Worm (Caenorhabditis elegans) whole organism, L4 larva: ENCODE results near the gene mdl-1.
A peak's percentile ranks its signal among the peaks of the same experiment; 100 is the strongest.

Experiments
- F44E2.7 ChIP-seq: fragments of 200-800 bp; sonication (Bioruptor generic); IDR thresholded peaks from 2 replicates; pipeline ENCODE4 v2.1.2; 2022; ENCODE audit warnings: missing genetic modification characterization, missing compliant biosample characterization
- T20F7.1 ChIP-seq: fragments of 200-800 bp; sonication (Bioruptor generic); optimal IDR thresholded peaks from 2 replicates; lab custom pipeline; 2018; ENCODE audit warnings: mild to moderate bottlenecking, missing genetic modification characterization, missing compliant biosample characterization
- Y105C5A.15 ChIP-seq: fragments of 200-800 bp; sonication (Bioruptor generic); IDR thresholded peaks from 2 replicates; pipeline ENCODE4 v1.3.6; 2022; ENCODE audit warnings: missing genetic modification characterization, missing compliant biosample characterization
- Y75B8A.6 ChIP-seq: fragments of 200-800 bp; sonication (Bioruptor generic); IDR thresholded peaks from 2 replicates; pipeline ENCODE4 v1.3.6; 2022; ENCODE audit warnings: missing genetic modification reagents, missing genetic modification characterization, missing compliant biosample characterization
- aha-1 ChIP-seq: fragments of 150-350 bp; peaks from one replicate; lab custom pipeline; 2014; ENCODE audit warnings: missing biosample characterization, missing genetic modification characterization
- ama-1 ChIP-seq: fragments of 150-350 bp; optimal IDR thresholded peaks from 2 replicates; lab custom pipeline; 2014; ENCODE audit warnings: inconsistent platforms, mixed read lengths
- ceh-44 ChIP-seq: fragments of 200-800 bp; sonication (Bioruptor generic); IDR thresholded peaks from 2 replicates; pipeline ENCODE4 v1.3.6; 2022; ENCODE audit warnings: missing genetic modification reagents, missing genetic modification characterization, missing compliant biosample characterization
- ces-1 ChIP-seq: fragments of 150-350 bp; sonication (generic microtip); optimal IDR thresholded peaks from 4 replicates; lab custom pipeline; 2014; ENCODE audit warnings: missing biosample characterization, missing genetic modification reagents, missing genetic modification characterization
- cey-2 ChIP-seq: sonication (generic microtip); optimal IDR thresholded peaks from 3 replicates; lab custom pipeline; 2017; ENCODE audit warnings: missing genetic modification characterization, mild to moderate bottlenecking, missing compliant biosample characterization, antibody characterized with exemption, borderline replicate concordance; ENCODE audit not compliant: insufficient read depth
- ctbp-1 ChIP-seq: fragments of 200-800 bp; sonication (Bioruptor generic); IDR thresholded peaks from 2 replicates; pipeline ENCODE4 v1.3.6; 2022; ENCODE audit warnings: missing genetic modification reagents, missing genetic modification characterization, missing compliant biosample characterization
- daf-12 ChIP-seq: fragments of 150-350 bp; optimal IDR thresholded peaks from 2 replicates; lab custom pipeline; 2014; ENCODE audit warnings: missing biosample characterization, missing genetic modification reagents, missing genetic modification characterization
- daf-8 ChIP-seq: fragments of 200-800 bp; sonication (Bioruptor generic); IDR thresholded peaks from 2 replicates; pipeline ENCODE4 v1.3.6; 2022; ENCODE audit warnings: missing genetic modification characterization, missing compliant biosample characterization
- dmd-9 ChIP-seq: fragments of 200-800 bp; sonication (Bioruptor generic); IDR thresholded peaks from 2 replicates; pipeline ENCODE4 v1.3.6; 2022; ENCODE audit warnings: missing genetic modification reagents, missing genetic modification characterization, missing compliant biosample characterization
- dve-1 ChIP-seq: sonication (generic microtip); optimal IDR thresholded peaks from 2 replicates; lab custom pipeline; 2017; ENCODE audit warnings: antibody characterized with exemption, mild to moderate bottlenecking, missing genetic modification characterization, missing compliant biosample characterization; ENCODE audit not compliant: insufficient read depth
- egl-43 ChIP-seq: fragments of 200-800 bp; sonication (Bioruptor generic); IDR thresholded peaks from 2 replicates; pipeline ENCODE4 v1.3.6; 2022; ENCODE audit warnings: missing genetic modification reagents, missing genetic modification characterization, missing compliant biosample characterization
- fkh-10 ChIP-seq: fragments of 150-350 bp; optimal IDR thresholded peaks from 2 replicates; lab custom pipeline; 2014; ENCODE audit warnings: missing biosample characterization, missing genetic modification reagents, missing genetic modification characterization
- hlh-11 ChIP-seq: fragments of 200-800 bp; sonication (Bioruptor generic); optimal IDR thresholded peaks from 2 replicates; lab custom pipeline; 2018; ENCODE audit warnings: mild to moderate bottlenecking, missing genetic modification characterization, missing compliant biosample characterization
- hmg-1.1 ChIP-seq: fragments of 200-800 bp; sonication (Bioruptor generic); IDR thresholded peaks from 2 replicates; pipeline ENCODE4 v1.3.6; 2022; ENCODE audit warnings: missing genetic modification reagents, missing genetic modification characterization, missing compliant biosample characterization
- lim-7 ChIP-seq: fragments of 200-800 bp; sonication (Bioruptor generic); IDR thresholded peaks from 2 replicates; pipeline ENCODE4 v1.3.6; 2022; ENCODE audit warnings: missing genetic modification characterization, missing compliant biosample characterization
- lin-13 ChIP-seq: fragments of 150-350 bp; optimal IDR thresholded peaks from 2 replicates; lab custom pipeline; 2014; ENCODE audit warnings: missing biosample characterization, missing genetic modification reagents, missing genetic modification characterization
- lin-15B ChIP-seq: fragments of 150-350 bp; sonication (generic microtip); optimal IDR thresholded peaks from 3 replicates; lab custom pipeline; 2014; ENCODE audit warnings: missing biosample characterization, missing genetic modification characterization
- lin-38 ChIP-seq: fragments of 200-800 bp; sonication (Bioruptor generic); IDR thresholded peaks from 2 replicates; pipeline ENCODE4 v1.3.6; 2022; ENCODE audit warnings: missing genetic modification reagents, missing genetic modification characterization, missing compliant biosample characterization
- lin-39 ChIP-seq: fragments of 150-350 bp; optimal IDR thresholded peaks from 2 replicates; lab custom pipeline; 2014; ENCODE audit warnings: missing biosample characterization, missing genetic modification reagents, missing genetic modification characterization
- lir-3 ChIP-seq: sonication (generic microtip); optimal IDR thresholded peaks from 2 replicates; lab custom pipeline; 2016; ENCODE audit warnings: mild to moderate bottlenecking, missing genetic modification characterization, missing compliant biosample characterization
- nhr-11 ChIP-seq: fragments of 150-350 bp; optimal IDR thresholded peaks from 2 replicates; lab custom pipeline; 2014; ENCODE audit warnings: missing biosample characterization, missing genetic modification characterization
- nhr-237 ChIP-seq: sonication (generic microtip); optimal IDR thresholded peaks from 2 replicates; lab custom pipeline; 2017; ENCODE audit warnings: missing biosample characterization, missing genetic modification characterization
- nhr-28 ChIP-seq: fragments of 150-350 bp; optimal IDR thresholded peaks from 2 replicates; lab custom pipeline; 2014; ENCODE audit warnings: missing biosample characterization, missing genetic modification characterization
- nhr-77 ChIP-seq: fragments of 150-350 bp; optimal IDR thresholded peaks from 2 replicates; lab custom pipeline; 2014; ENCODE audit warnings: missing biosample characterization, missing genetic modification characterization
- set-16 ChIP-seq: fragments of 200-800 bp; sonication (Bioruptor generic); IDR thresholded peaks from 2 replicates; pipeline ENCODE4 v1.3.6; 2022; ENCODE audit warnings: missing genetic modification reagents, missing genetic modification characterization, missing compliant biosample characterization
- tag-97 ChIP-seq: fragments of 200-800 bp; sonication (Bioruptor generic); IDR thresholded peaks from 2 replicates; pipeline ENCODE4 v1.3.6; 2022; ENCODE audit warnings: missing genetic modification characterization, missing compliant biosample characterization
- unc-62 ChIP-seq, 3 experiments: fragments of 150-350 bp in 1 of 3; sonication (generic microtip); optimal IDR thresholded peaks in 2 of 3; peaks in 1 of 3; 1 replicate in 1 of 3; 2 replicates in 2 of 3; lab custom pipeline; 2014 to 2017; ENCODE audit warnings: missing biosample characterization in 3 of 3, missing genetic modification characterization in 3 of 3, missing genetic modification reagents in 3 of 3, missing genotype in 1 of 3
- zag-1 ChIP-seq: fragments of 150-350 bp; optimal IDR thresholded peaks from 2 replicates; lab custom pipeline; 2014; ENCODE audit warnings: missing biosample characterization, missing genetic modification characterization

Gene mdl-1

DNA sequence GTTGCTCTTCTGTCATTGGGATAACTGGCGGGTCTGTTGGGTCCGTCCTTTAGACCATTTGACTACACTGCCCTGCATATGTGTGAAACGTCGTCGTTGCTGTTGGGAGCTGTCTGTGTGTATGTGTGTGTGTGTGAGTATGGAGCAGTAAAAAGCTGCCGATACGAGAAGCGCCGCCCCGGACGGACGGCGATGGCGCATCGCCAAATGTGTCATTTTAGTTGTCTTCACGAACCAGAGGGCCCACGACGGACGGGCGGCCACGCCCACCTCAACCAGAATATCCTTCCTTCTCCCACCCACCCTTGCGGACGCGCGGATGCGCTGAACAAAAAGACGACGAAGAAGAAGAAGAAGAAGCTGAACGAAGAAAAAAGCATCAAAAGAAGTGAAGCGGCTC is 39.9 kb upstream of the mdl-1 start, which contains the start of gene acr-2:
acr-2 (plus strand) TSS at position 301 of the 400 bp plus-strand sequence.
- TF ChIP-seq lim-7 (GFP tag; lab: Robert Waterston, UW): no peak
- 0 out of 2 replicates have a peak, but pooled peaks have one; percentile 30 for TF ChIP-seq ctbp-1
- peak; percentile 48 for TF ChIP-seq hmg-1.1 (GFP tag; lab: Robert Waterston, UW)
- no peak for TF ChIP-seq nhr-237 (tag; lab: Kevin White, UChicago)
- no peak for TF ChIP-seq Y105C5A.15 (GFP tag; lab: Robert Waterston, UW)
- TF ChIP-seq nhr-28 (tag; lab: Kevin White, UChicago): no peak
- TF ChIP-seq Y75B8A.6 (GFP tag; lab: Robert Waterston, UW): no peak
- TF ChIP-seq lin-13 (GFP tag; lab: Kevin White, UChicago): no peak
- TF ChIP-seq ama-1 (lab: Kevin White, UChicago): no peak
- no peak for TF ChIP-seq lin-15B (tag; lab: Kevin White, UChicago)
- TF ChIP-seq lin-38: no peak
- TF ChIP-seq dmd-9 (GFP tag; lab: Robert Waterston, UW): no peak
- TF ChIP-seq ceh-44 (GFP tag; lab: Robert Waterston, UW): peak; percentile 24; the same call in 1 of the 2 replicates
- TF ChIP-seq zag-1 (tag; lab: Kevin White, UChicago): no peak
- no peak for TF ChIP-seq lir-3 (tag; lab: Kevin White, UChicago)
- TF ChIP-seq nhr-77 (tag; lab: Kevin White, UChicago): no peak

DNA sequence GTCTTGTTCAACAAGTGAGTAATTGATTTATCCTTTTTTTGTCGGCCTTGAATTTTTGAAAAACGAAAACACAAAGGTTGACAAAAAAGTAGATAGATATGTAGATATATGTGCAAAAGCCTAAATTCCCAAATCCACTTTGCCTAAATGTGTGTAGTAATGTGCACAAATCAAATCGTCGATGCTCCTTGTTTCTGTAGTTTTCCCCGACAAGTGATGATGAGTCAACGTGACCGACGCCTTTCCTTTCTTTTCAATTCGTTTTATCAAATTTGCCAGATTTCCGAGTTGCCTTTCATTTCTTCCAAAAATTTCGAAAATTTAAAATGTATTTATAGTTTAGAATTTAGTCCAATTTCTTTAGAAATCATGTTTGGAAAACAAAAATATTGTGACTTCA is 37.0 kb upstream of the mdl-1 start:
- no peak for TF ChIP-seq lin-39
- peak; percentile 49; the same call in 1 of the 2 replicates for TF ChIP-seq ctbp-1
- TF ChIP-seq ces-1 (GFP tag; lab: Kevin White, UChicago): peak; percentile 78
- TF ChIP-seq daf-8 (GFP tag; lab: Robert Waterston, UW): no peak
- TF ChIP-seq fkh-10 (GFP tag; lab: Kevin White, UChicago): peak; percentile 94
- TF ChIP-seq unc-62 (GFP tag; optimal IDR thresholded peaks at IDR 0.05 in 1 of 2; lab: Kevin White, UChicago): peak in 1 of 2 experiments; percentile 37
- TF ChIP-seq unc-62 (tag; optimal IDR thresholded peaks at IDR 0.05; lab: Kevin White, UChicago): no peak

DNA sequence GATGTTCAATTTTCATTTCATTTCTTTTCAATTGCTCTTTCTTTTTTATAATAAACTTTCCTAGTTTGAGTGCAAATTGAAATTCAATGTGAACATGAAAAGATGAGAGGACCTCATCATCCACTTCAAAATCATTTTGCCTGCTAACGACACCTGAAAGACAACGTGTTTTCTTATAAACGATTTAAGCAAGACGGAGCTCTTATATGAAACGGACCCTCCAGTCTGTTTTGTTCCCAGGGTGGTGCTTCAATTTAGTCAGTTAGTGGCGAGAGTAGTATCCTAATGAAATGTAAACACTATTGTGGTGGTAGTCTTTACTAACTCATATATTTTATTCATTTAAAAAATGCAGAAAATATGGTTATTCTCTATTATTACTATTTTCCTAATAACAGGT is 32.9 kb upstream of the mdl-1 start, which contains the start of gene acr-3:
acr-3 (plus strand) TSS at position 301 of the 400 bp plus-strand sequence.
- TF ChIP-seq cey-2 (tag; lab: Kevin White, UChicago) (no peak), nhr-11 (tag; lab: Kevin White, UChicago) (no peak), hlh-11 (no peak), nhr-77 (tag; lab: Kevin White, UChicago) (no peak), dve-1 (tag; lab: Kevin White, UChicago) (no peak), F44E2.7 (GFP tag; lab: Robert Waterston, UW) (no peak)
- TF ChIP-seq, all 104 proteins: peak for 0

DNA sequence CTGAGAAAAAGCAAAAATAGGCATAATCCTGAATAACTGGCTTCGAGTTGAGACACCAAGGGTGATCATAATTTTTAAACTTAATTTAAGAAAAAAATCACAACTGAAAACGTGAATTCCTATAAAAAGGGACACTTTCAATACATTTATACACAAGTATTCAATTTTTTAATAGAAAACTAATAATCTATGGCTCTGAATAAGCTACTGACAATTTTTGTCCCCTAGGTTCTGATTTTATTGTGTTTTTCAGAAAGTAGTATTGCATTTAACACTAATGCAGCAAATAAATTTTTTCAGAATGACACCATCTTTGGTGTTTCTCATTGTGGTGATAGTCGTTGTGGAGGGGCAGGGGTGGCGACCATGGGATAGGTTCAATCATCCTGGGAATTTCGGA is 28.9 kb upstream of the mdl-1 start, which contains the start of gene nas-11:
nas-11 (plus strand) TSS at position 301 of the 400 bp plus-strand sequence.
- peak; percentile 9 for TF ChIP-seq aha-1 (tag; lab: Kevin White, UChicago)
- TF ChIP-seq daf-12: no peak
- TF ChIP-seq, all 104 proteins: peak for 1

DNA sequence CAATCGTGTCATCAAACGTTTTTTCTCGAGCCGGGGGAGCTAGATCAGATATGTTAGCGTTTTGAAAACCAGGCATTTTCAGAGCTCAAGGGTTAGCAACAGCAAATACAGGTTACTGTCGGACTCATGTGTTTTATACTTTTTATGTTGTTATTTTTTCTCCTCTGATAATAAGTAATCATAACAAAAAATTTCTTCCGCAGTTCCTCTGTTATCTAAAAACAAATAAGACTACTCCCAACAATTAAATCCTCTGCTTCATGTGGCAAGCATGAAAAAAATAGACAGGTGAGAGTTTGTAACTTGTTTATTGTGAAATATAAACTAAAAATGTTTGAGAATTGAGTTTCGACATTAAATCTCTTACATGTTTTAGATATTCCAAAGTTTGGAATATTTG is 23.6 kb upstream of the mdl-1 start, which contains the start of gene smf-2:
smf-2 (minus strand) TSS at position 101 of the 400 bp plus-strand sequence.
- TF ChIP-seq T20F7.1 (GFP tag; lab: Kevin White, UChicago) (no peak), set-16 (GFP tag; lab: Robert Waterston, UW) (no peak), tag-97 (GFP tag; lab: Robert Waterston, UW) (no peak), cey-2 (tag; lab: Kevin White, UChicago) (no peak), egl-43 (GFP tag; lab: Robert Waterston, UW) (no peak), lin-39 (no peak)
